Worm (Caenorhabditis elegans) whole organism, young adult: ENCODE data around the gene B0454.8.

Experiments used
- F10E7.11 ChIP-seq: sonication (generic microtip); optimal IDR thresholded peaks from 2 replicates; lab custom pipeline; 2017; ENCODE audit warnings: mild to moderate bottlenecking, missing genetic modification characterization, moderate library complexity, missing compliant biosample characterization
- F23B12.7 ChIP-seq: sonication (generic microtip); optimal IDR thresholded peaks from 2 replicates; lab custom pipeline; 2017; ENCODE audit warnings: missing genetic modification characterization, mild to moderate bottlenecking, missing compliant biosample characterization, antibody characterized with exemption, moderate library complexity; ENCODE audit not compliant: insufficient read depth
- F57A8.1 ChIP-seq: fragments of 200-800 bp; sonication (Bioruptor generic); optimal IDR thresholded peaks from 2 replicates; lab custom pipeline; 2018; ENCODE audit warnings: mild to moderate bottlenecking, missing genetic modification characterization, moderate library complexity, missing compliant biosample characterization
- ama-1 ChIP-seq, 3 experiments: fragments of 150-350 bp in 1 of 3; sonication (generic microtip) in 2 of 3; optimal IDR thresholded peaks; 2 replicates each; lab custom pipeline; 2014 to 2018; ENCODE audit warnings: missing biosample characterization in 2 of 3, missing genetic modification characterization in 2 of 3, missing genetic modification reagents in 2 of 3
- egl-44 ChIP-seq: fragments of 200-800 bp; sonication (Bioruptor generic); IDR thresholded peaks from 2 replicates; pipeline ENCODE4 v1.3.6; 2022; ENCODE audit warnings: missing genetic modification reagents, missing genetic modification characterization, missing compliant biosample characterization
- mxl-1 ChIP-seq: sonication (generic microtip); optimal IDR thresholded peaks from 2 replicates; lab custom pipeline; 2016; ENCODE audit warnings: missing genetic modification characterization, missing compliant biosample characterization
- nfya-1 ChIP-seq: sonication (generic microtip); optimal IDR thresholded peaks from 2 replicates; lab custom pipeline; 2017; ENCODE audit warnings: antibody characterized with exemption, missing compliant biosample characterization, missing genetic modification characterization, borderline replicate concordance; ENCODE audit not compliant: insufficient read depth
- nhr-120 ChIP-seq: fragments of 200-800 bp; sonication (Bioruptor generic); IDR thresholded peaks from 2 replicates; pipeline ENCODE4 v1.3.6; 2022; ENCODE audit warnings: missing genetic modification characterization, missing compliant biosample characterization
- unc-62 ChIP-seq: fragments of 150-350 bp; optimal IDR thresholded peaks from 2 replicates; lab custom pipeline; 2014; ENCODE audit warnings: missing biosample characterization, missing genetic modification reagents, missing genetic modification characterization
- ztf-22 ChIP-seq: fragments of 200-800 bp; sonication (Bioruptor generic); optimal IDR thresholded peaks from 2 replicates; lab custom pipeline; 2018; ENCODE audit warnings: mild to moderate bottlenecking, missing genetic modification characterization, moderate library complexity, missing compliant biosample characterization

- TF ChIP-seq mxl-1, result no peak
- no peak for TF ChIP-seq F10E7.11 (tag; lab: Kevin White, UChicago)
- TF ChIP-seq F23B12.7, result no peak
- no peak for TF ChIP-seq egl-44 (GFP tag; lab: Robert Waterston, UW)
- TF ChIP-seq nhr-120 (GFP tag; lab: Robert Waterston, UW), result no peak
- no peak for TF ChIP-seq ztf-22 (GFP tag; lab: Kevin White, UChicago)
- no peak for TF ChIP-seq ama-1 (optimal IDR thresholded peaks at IDR 0.05; lab: Kevin White, UChicago)
- TF ChIP-seq ama-1 (GFP tag; optimal IDR thresholded peaks at IDR 0.05; lab: Kevin White, UChicago), result no peak
- TF ChIP-seq F57A8.1 (GFP tag; lab: Kevin White, UChicago), result no peak
- no peak for TF ChIP-seq nfya-1 (tag; lab: Kevin White, UChicago)
- no peak for TF ChIP-seq unc-62
These were observed 25.4 kb upstream of the B0454.8 start for ce11 chrII:3068646-3069045.
